Worm (Caenorhabditis elegans): Measurements from ENCODE around the gene lec-2.

DNA sequence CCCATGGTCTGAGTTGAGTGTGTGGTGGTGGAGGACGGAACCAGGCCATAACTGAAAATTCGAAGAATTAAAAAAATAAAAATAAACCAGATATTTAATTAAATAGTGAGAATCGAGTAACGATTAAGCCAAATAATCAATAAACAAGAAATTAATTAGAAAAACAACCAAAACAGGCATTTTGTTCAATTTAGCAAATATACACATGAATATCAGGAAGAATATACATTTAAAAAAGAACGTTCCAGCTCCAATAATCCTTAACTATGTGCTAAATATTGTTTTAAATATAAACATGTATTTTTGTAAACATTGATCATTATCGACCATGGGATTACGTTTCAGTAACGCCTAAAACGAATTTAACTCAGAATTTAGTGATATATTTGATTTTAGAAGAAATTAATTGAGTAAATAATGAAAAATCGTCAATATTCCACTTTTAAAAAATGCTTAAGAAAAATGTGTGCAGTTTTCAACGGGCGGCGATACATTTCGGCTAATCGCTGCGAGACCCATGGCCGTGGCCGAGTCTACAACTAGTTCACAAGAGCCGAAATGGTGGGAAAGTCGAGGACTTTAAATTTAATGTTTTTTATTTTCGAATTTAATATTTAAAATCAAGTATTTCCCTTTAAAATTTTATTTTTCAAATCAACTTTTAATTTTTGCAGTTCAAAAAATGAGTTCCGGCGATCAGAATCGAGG is 47.8 kb downstream of the lec-2 start, which contains the start of the genes R53.4 and psf-1:
- TF ChIP-seq nhr-42 (GFP tag; IDR thresholded peaks at IDR 0.05) (no peak), nhr-48 (tag; optimal IDR thresholded peaks at IDR 0.05) (no peak), Y75B8A.6 (GFP tag; IDR thresholded peaks at IDR 0.05) (no peak), snpc-4 (tag; optimal IDR thresholded peaks at IDR 0.05) (no peak), egl-43 (GFP tag; IDR thresholded peaks at IDR 0.05) (no peak), Y5F2A.4 (GFP tag; optimal IDR thresholded peaks at IDR 0.05) (no peak), ceh-28 (tag; optimal IDR thresholded peaks at IDR 0.05) (no peak), ZK546.5 (tag; optimal IDR thresholded peaks at IDR 0.05) (no peak), gei-8 (GFP tag; optimal IDR thresholded peaks at IDR 0.05) (no peak)
